Worm (Caenorhabditis elegans) whole organism, young adult: ENCODE data around the gene C26H9A.4.

ENCODE experiments used
- D2030.7 ChIP-seq: fragments of 200-800 bp; sonication (Bioruptor generic); IDR thresholded peaks from 2 replicates; pipeline ENCODE4 v1.3.6; 2022; ENCODE audit warnings: missing genetic modification reagents, missing genetic modification characterization, missing compliant biosample characterization
- Y53G8AR.9 ChIP-seq: fragments of 200-800 bp; sonication (Bioruptor generic); conservative IDR thresholded peaks from 2 replicates; pipeline ENCODE4 v1.3.6; 2022; ENCODE audit warnings: missing genetic modification reagents, missing genetic modification characterization, missing compliant biosample characterization
- ceh-79 ChIP-seq: sonication (generic microtip); optimal IDR thresholded peaks from 2 replicates; lab custom pipeline; 2017; ENCODE audit warnings: mild to moderate bottlenecking, missing genetic modification characterization, missing compliant biosample characterization
- him-1 ChIP-seq: sonication (generic microtip); optimal IDR thresholded peaks from 2 replicates; lab custom pipeline; 2016; ENCODE audit warnings: missing genotype, missing genetic modification reagents, missing genetic modification characterization, missing compliant biosample characterization
- let-607 ChIP-seq, 2 experiments: fragments of 200-800 bp in 1 of 2; sonication (Bioruptor generic) in 1 of 2; sonication (generic microtip) in 1 of 2; optimal IDR thresholded peaks; 2 replicates each; lab custom pipeline; 2016 to 2018; ENCODE audit warnings: mild to moderate bottlenecking in 2 of 2, missing compliant biosample characterization in 2 of 2, missing genetic modification characterization in 2 of 2, moderate library complexity in 2 of 2, missing genotype in 1 of 2
- lin-26 ChIP-seq: fragments of 200-800 bp; sonication (Bioruptor generic); IDR thresholded peaks from 2 replicates; pipeline ENCODE4 v1.3.6; 2022; ENCODE audit warnings: missing genetic modification reagents, missing genetic modification characterization, missing compliant biosample characterization
- nhr-27 ChIP-seq: fragments of 200-800 bp; sonication (Bioruptor generic); optimal IDR thresholded peaks from 2 replicates; lab custom pipeline; 2018; ENCODE audit warnings: mild to moderate bottlenecking, missing genetic modification characterization, moderate library complexity, missing compliant biosample characterization
- pbrm-1 ChIP-seq: fragments of 200-800 bp; sonication (Bioruptor generic); IDR thresholded peaks from 2 replicates; pipeline ENCODE4 v1.3.6; 2022; ENCODE audit warnings: missing genetic modification reagents, missing genetic modification characterization, missing compliant biosample characterization
- unc-62 ChIP-seq: fragments of 150-350 bp; optimal IDR thresholded peaks from 2 replicates; lab custom pipeline; 2014; ENCODE audit warnings: missing biosample characterization, missing genetic modification reagents, missing genetic modification characterization
- ztf-25 ChIP-seq: fragments of 200-800 bp; sonication (Bioruptor generic); IDR thresholded peaks from 2 replicates; pipeline ENCODE4 v1.3.6; 2022; ENCODE audit warnings: missing genetic modification reagents, missing genetic modification characterization, missing compliant biosample characterization
- ztf-28 ChIP-seq: fragments of 200-800 bp; sonication (Bioruptor generic); IDR thresholded peaks from 2 replicates; pipeline ENCODE4 v1.3.6; 2022; ENCODE audit warnings: missing genetic modification reagents, missing genetic modification characterization, missing compliant biosample characterization

ce11 chrIV:12630922-12631321 lies 22.3 kb upstream of the C26H9A.4 start, which contains the start of gene ark-1:
- no peak for TF ChIP-seq nhr-27 (tag; lab: Kevin White, UChicago)
- TF ChIP-seq unc-62 (GFP tag; lab: Kevin White, UChicago), result no peak
- TF ChIP-seq lin-26 (GFP tag; lab: Robert Waterston, UW), result no peak
- no peak for TF ChIP-seq him-1 (tag; lab: Kevin White, UChicago)
- no peak for TF ChIP-seq D2030.7
- no peak for TF ChIP-seq ztf-28
- no peak for TF ChIP-seq ztf-25 (GFP tag; lab: Robert Waterston, UW)
- no peak for TF ChIP-seq Y53G8AR.9 (GFP tag; lab: Robert Waterston, UW)
- no peak for TF ChIP-seq pbrm-1
- TF ChIP-seq let-607 (tag; optimal IDR thresholded peaks at IDR 0.05; lab: Kevin White, UChicago), result no peak
- no peak for TF ChIP-seq ceh-79 (tag; lab: Kevin White, UChicago)
